Worm (Caenorhabditis elegans) whole organism, young adult: ENCODE results near the gene K08B12.3.

Experiments used
- B0019.2 ChIP-seq: fragments of 200-800 bp; sonication (Bioruptor generic); conservative IDR thresholded peaks from 2 replicates; pipeline ENCODE4 v1.3.6; 2022; ENCODE audit warnings: missing genetic modification reagents, missing genetic modification characterization, missing compliant biosample characterization
- C17E4.6 ChIP-seq: fragments of 200-800 bp; sonication (Bioruptor generic); IDR thresholded peaks from 2 replicates; pipeline ENCODE4 v1.3.6; 2022; ENCODE audit warnings: missing genetic modification reagents, missing genetic modification characterization, missing compliant biosample characterization
- F10E7.11 ChIP-seq: sonication (generic microtip); optimal IDR thresholded peaks from 2 replicates; lab custom pipeline; 2017; ENCODE audit warnings: mild to moderate bottlenecking, missing genetic modification characterization, moderate library complexity, missing compliant biosample characterization
- F23B12.7 ChIP-seq: sonication (generic microtip); optimal IDR thresholded peaks from 2 replicates; lab custom pipeline; 2017; ENCODE audit warnings: missing genetic modification characterization, mild to moderate bottlenecking, missing compliant biosample characterization, antibody characterized with exemption, moderate library complexity; ENCODE audit not compliant: insufficient read depth
- F37B4.10 ChIP-seq: fragments of 200-800 bp; sonication (Bioruptor generic); IDR thresholded peaks from 2 replicates; pipeline ENCODE4 v1.3.6; 2022; ENCODE audit warnings: missing genetic modification characterization, missing compliant biosample characterization
- F39B2.1 ChIP-seq: fragments of 200-800 bp; sonication (Bioruptor generic); IDR thresholded peaks from 2 replicates; pipeline ENCODE4 v1.3.6; 2022; ENCODE audit warnings: missing genetic modification reagents, missing genetic modification characterization, missing compliant biosample characterization
- F52B5.7 ChIP-seq: sonication (generic microtip); optimal IDR thresholded peaks from 2 replicates; lab custom pipeline; 2016; ENCODE audit warnings: mild to moderate bottlenecking, missing genetic modification characterization, missing compliant biosample characterization
- F55B11.4 ChIP-seq: sonication (generic microtip); optimal IDR thresholded peaks from 2 replicates; lab custom pipeline; 2016; ENCODE audit warnings: missing compliant biosample characterization, missing genetic modification characterization, borderline replicate concordance; ENCODE audit not compliant: insufficient read depth
- K12H6.12 ChIP-seq: fragments of 200-800 bp; sonication (Bioruptor generic); optimal IDR thresholded peaks from 2 replicates; lab custom pipeline; 2018; ENCODE audit warnings: mild to moderate bottlenecking, missing genetic modification characterization, missing compliant biosample characterization
- Y53G8AR.9 ChIP-seq: fragments of 200-800 bp; sonication (Bioruptor generic); conservative IDR thresholded peaks from 2 replicates; pipeline ENCODE4 v1.3.6; 2022; ENCODE audit warnings: missing genetic modification reagents, missing genetic modification characterization, missing compliant biosample characterization
- Y95B8A.8 ChIP-seq: fragments of 200-800 bp; sonication (Bioruptor generic); IDR thresholded peaks from 2 replicates; pipeline ENCODE4 v1.3.6; 2022; ENCODE audit warnings: missing genetic modification reagents, missing genetic modification characterization, missing compliant biosample characterization
- akir-1 ChIP-seq: fragments of 200-800 bp; sonication (Bioruptor generic); optimal IDR thresholded peaks from 2 replicates; lab custom pipeline; 2018; ENCODE audit warnings: mild to moderate bottlenecking, missing genetic modification characterization, moderate library complexity, missing compliant biosample characterization
- aptf-3 ChIP-seq: fragments of 200-800 bp; sonication (Bioruptor generic); IDR thresholded peaks from 2 replicates; pipeline ENCODE4 v1.3.6; 2022; ENCODE audit warnings: missing genetic modification characterization, missing compliant biosample characterization
- attf-5 ChIP-seq: fragments of 200-800 bp; sonication (Bioruptor generic); optimal IDR thresholded peaks from 2 replicates; lab custom pipeline; 2018; ENCODE audit warnings: mild to moderate bottlenecking, missing genetic modification characterization, missing compliant biosample characterization
- cebp-2 ChIP-seq: fragments of 200-800 bp; sonication (Bioruptor generic); IDR thresholded peaks from 2 replicates; pipeline ENCODE4 v1.3.6; 2022; ENCODE audit warnings: missing genetic modification characterization, missing compliant biosample characterization
- ceh-40 ChIP-seq: fragments of 200-800 bp; sonication (Bioruptor generic); IDR thresholded peaks from 2 replicates; pipeline ENCODE4 v1.3.6; 2022; ENCODE audit warnings: missing genetic modification characterization, missing compliant biosample characterization
- ceh-58 ChIP-seq: fragments of 200-800 bp; sonication (Bioruptor generic); IDR thresholded peaks from 2 replicates; pipeline ENCODE4 v1.3.6; 2022; ENCODE audit warnings: missing genetic modification characterization, missing compliant biosample characterization
- chd-7 ChIP-seq: sonication (generic microtip); optimal IDR thresholded peaks from 2 replicates; lab custom pipeline; 2016; ENCODE audit warnings: mild to moderate bottlenecking, missing genetic modification characterization, moderate library complexity, missing compliant biosample characterization
- dox-1 ChIP-seq: fragments of 200-800 bp; sonication (Bioruptor generic); IDR thresholded peaks from 2 replicates; pipeline ENCODE4 v1.3.6; 2022; ENCODE audit warnings: missing genetic modification reagents, missing genetic modification characterization, missing compliant biosample characterization
- dpff-1 ChIP-seq: sonication (generic microtip); optimal IDR thresholded peaks from 2 replicates; lab custom pipeline; 2017; ENCODE audit warnings: mild to moderate bottlenecking, missing genetic modification characterization, missing compliant biosample characterization
- efl-1 ChIP-seq: fragments of 150-350 bp; optimal IDR thresholded peaks from 2 replicates; lab custom pipeline; 2014; ENCODE audit warnings: missing biosample characterization, missing genetic modification reagents, missing genetic modification characterization
- egl-44 ChIP-seq: fragments of 200-800 bp; sonication (Bioruptor generic); IDR thresholded peaks from 2 replicates; pipeline ENCODE4 v1.3.6; 2022; ENCODE audit warnings: missing genetic modification reagents, missing genetic modification characterization, missing compliant biosample characterization
- ets-4 ChIP-seq: fragments of 200-800 bp; sonication (Bioruptor generic); optimal IDR thresholded peaks from 2 replicates; lab custom pipeline; 2018; ENCODE audit warnings: mild to moderate bottlenecking, missing genetic modification characterization, missing compliant biosample characterization
- hlh-12 ChIP-seq: sonication (generic microtip); optimal IDR thresholded peaks from 2 replicates; lab custom pipeline; 2016; ENCODE audit warnings: missing genetic modification characterization, missing compliant biosample characterization
- hsf-1 ChIP-seq: fragments of 200-800 bp; sonication (Bioruptor generic); IDR thresholded peaks from 2 replicates; pipeline ENCODE4 v1.3.6; 2022; ENCODE audit warnings: missing genetic modification reagents, missing genetic modification characterization, missing compliant biosample characterization
- lag-1 ChIP-seq: fragments of 200-800 bp; sonication (Bioruptor generic); IDR thresholded peaks from 2 replicates; pipeline ENCODE4 v1.3.6; 2022; ENCODE audit warnings: missing genetic modification reagents, missing genetic modification characterization, missing compliant biosample characterization
- let-526 ChIP-seq: fragments of 200-800 bp; sonication (Bioruptor generic); IDR thresholded peaks from 2 replicates; pipeline ENCODE4 v1.3.6; 2022; ENCODE audit warnings: missing genetic modification reagents, missing genetic modification characterization, missing compliant biosample characterization
- let-607 ChIP-seq, 2 experiments: fragments of 200-800 bp in 1 of 2; sonication (Bioruptor generic) in 1 of 2; sonication (generic microtip) in 1 of 2; optimal IDR thresholded peaks; 2 replicates each; lab custom pipeline; 2016 to 2018; ENCODE audit warnings: mild to moderate bottlenecking in 2 of 2, missing compliant biosample characterization in 2 of 2, missing genetic modification characterization in 2 of 2, moderate library complexity in 2 of 2, missing genotype in 1 of 2
- lin-26 ChIP-seq: fragments of 200-800 bp; sonication (Bioruptor generic); IDR thresholded peaks from 2 replicates; pipeline ENCODE4 v1.3.6; 2022; ENCODE audit warnings: missing genetic modification reagents, missing genetic modification characterization, missing compliant biosample characterization
- lin-35 ChIP-seq, 3 experiments: fragments of 150-350 bp in 2 of 3; sonication (generic microtip) in 1 of 3; optimal IDR thresholded peaks; 2 replicates each; lab custom pipeline; 2014 to 2018; ENCODE audit warnings: missing biosample characterization in 3 of 3, missing genetic modification characterization in 3 of 3, missing genetic modification reagents in 3 of 3
- lin-40 ChIP-seq: sonication (generic microtip); optimal IDR thresholded peaks from 2 replicates; lab custom pipeline; 2016; ENCODE audit warnings: missing genetic modification characterization, mild to moderate bottlenecking, missing compliant biosample characterization, missing genotype, missing genetic modification reagents
- lir-1 ChIP-seq: fragments of 200-800 bp; sonication (Bioruptor generic); conservative IDR thresholded peaks from 2 replicates; pipeline ENCODE4 v1.3.6; 2022; ENCODE audit warnings: missing genetic modification reagents, missing genetic modification characterization, missing compliant biosample characterization
- madf-3 ChIP-seq: fragments of 200-800 bp; sonication (Bioruptor generic); IDR thresholded peaks from 2 replicates; pipeline ENCODE4 v1.3.6; 2022; ENCODE audit warnings: missing genetic modification reagents, missing genetic modification characterization, missing compliant biosample characterization
- mcd-1 ChIP-seq: fragments of 200-800 bp; sonication (Bioruptor generic); IDR thresholded peaks from 2 replicates; pipeline ENCODE4 v1.3.6; 2022; ENCODE audit warnings: missing genetic modification reagents, missing genetic modification characterization, missing compliant biosample characterization
- nfya-1 ChIP-seq: sonication (generic microtip); optimal IDR thresholded peaks from 2 replicates; lab custom pipeline; 2017; ENCODE audit warnings: antibody characterized with exemption, missing compliant biosample characterization, missing genetic modification characterization, borderline replicate concordance; ENCODE audit not compliant: insufficient read depth
- nfya-2 ChIP-seq: fragments of 200-800 bp; sonication (Bioruptor generic); IDR thresholded peaks from 2 replicates; pipeline ENCODE4 v1.3.6; 2022; ENCODE audit warnings: missing genetic modification reagents, missing genetic modification characterization, missing compliant biosample characterization
- nhr-27 ChIP-seq: fragments of 200-800 bp; sonication (Bioruptor generic); optimal IDR thresholded peaks from 2 replicates; lab custom pipeline; 2018; ENCODE audit warnings: mild to moderate bottlenecking, missing genetic modification characterization, moderate library complexity, missing compliant biosample characterization
- pbrm-1 ChIP-seq: fragments of 200-800 bp; sonication (Bioruptor generic); IDR thresholded peaks from 2 replicates; pipeline ENCODE4 v1.3.6; 2022; ENCODE audit warnings: missing genetic modification reagents, missing genetic modification characterization, missing compliant biosample characterization
- sdz-38 ChIP-seq: sonication (generic microtip); optimal IDR thresholded peaks from 2 replicates; lab custom pipeline; 2016; ENCODE audit warnings: missing genotype, missing genetic modification characterization, missing compliant biosample characterization
- unc-130 ChIP-seq: sonication (generic microtip); optimal IDR thresholded peaks from 2 replicates; lab custom pipeline; 2016; ENCODE audit warnings: missing genetic modification reagents, missing genetic modification characterization, missing compliant biosample characterization
- zim-3 ChIP-seq: sonication (generic microtip); optimal IDR thresholded peaks from 2 replicates; lab custom pipeline; 2017; ENCODE audit warnings: mild to moderate bottlenecking, missing genetic modification characterization, moderate library complexity, missing compliant biosample characterization
- ztf-22 ChIP-seq: fragments of 200-800 bp; sonication (Bioruptor generic); optimal IDR thresholded peaks from 2 replicates; lab custom pipeline; 2018; ENCODE audit warnings: mild to moderate bottlenecking, missing genetic modification characterization, moderate library complexity, missing compliant biosample characterization
- ztf-25 ChIP-seq: fragments of 200-800 bp; sonication (Bioruptor generic); IDR thresholded peaks from 2 replicates; pipeline ENCODE4 v1.3.6; 2022; ENCODE audit warnings: missing genetic modification reagents, missing genetic modification characterization, missing compliant biosample characterization
- ztf-6 ChIP-seq: fragments of 200-800 bp; sonication (Bioruptor generic); IDR thresholded peaks from 2 replicates; pipeline ENCODE4 v1.3.6; 2022; ENCODE audit warnings: missing genetic modification reagents, missing genetic modification characterization, missing compliant biosample characterization

The K08B12.3 gene

ce11 chrV:6223315-6224018, 11.5 kb upstream of the K08B12.3 start (continued):
- TF ChIP-seq F55B11.4 (tag; lab: Kevin White, UChicago) = no peak
- no peak for TF ChIP-seq hsf-1 (GFP tag; lab: Robert Waterston, UW)
- TF ChIP-seq lin-35 (GFP tag; optimal IDR thresholded peaks at IDR 0.05; lab: Kevin White, UChicago) = peak in 1 of 3 experiments; percentile 47
- no peak; the same call in 1 of the 2 replicates for TF ChIP-seq Y53G8AR.9
- TF ChIP-seq unc-130 (GFP tag; lab: Kevin White, UChicago) = no peak
- no peak for TF ChIP-seq C17E4.6 (GFP tag; lab: Robert Waterston, UW)
- no peak for TF ChIP-seq pbrm-1 (GFP tag; lab: Robert Waterston, UW)
- no peak for TF ChIP-seq let-526 (GFP tag; lab: Robert Waterston, UW)
- TF ChIP-seq chd-7 (tag; lab: Kevin White, UChicago) = no peak
- TF ChIP-seq dox-1 (GFP tag; lab: Robert Waterston, UW) = no peak
- TF ChIP-seq cebp-2 (GFP tag; lab: Robert Waterston, UW) = no peak
- no peak for TF ChIP-seq nfya-1
- no peak for TF ChIP-seq K12H6.12 (tag; lab: Kevin White, UChicago)
- no peak for TF ChIP-seq lin-40 (tag; lab: Kevin White, UChicago)
- TF ChIP-seq madf-3 = no peak
- TF ChIP-seq lin-26 (GFP tag; lab: Robert Waterston, UW) = 0 out of 2 replicates have a peak, but pooled peaks have one; percentile 47
- no peak for TF ChIP-seq attf-5
- TF ChIP-seq hlh-12 = no peak
- no peak for TF ChIP-seq dpff-1 (tag; lab: Kevin White, UChicago)
- TF ChIP-seq nhr-27 (tag; lab: Kevin White, UChicago) = no peak

- TF ChIP-seq Y95B8A.8 (no peak), cebp-2 (GFP tag; lab: Robert Waterston, UW) (0 out of 2 replicates have a peak, but pooled peaks have one; percentile 6), ets-4 (GFP tag; lab: Kevin White, UChicago) (peak; percentile 76), lag-1 (0 out of 2 replicates have a peak, but pooled peaks have one; percentile 13), ztf-22 (GFP tag; lab: Kevin White, UChicago) (no peak), ceh-58 (GFP tag; lab: Robert Waterston, UW) (peak; percentile 45; the same call in 1 of the 2 replicates), F23B12.7 (tag; lab: Kevin White, UChicago) (no peak), F37B4.10 (0 out of 2 replicates have a peak, but pooled peaks have one; percentile 40), Y53G8AR.9 (peak; percentile 23; the same call in 1 of the 2 replicates), lir-1 (GFP tag; lab: Robert Waterston, UW) (no peak), F39B2.1 (GFP tag; lab: Robert Waterston, UW) (0 out of 2 replicates have a peak, but pooled peaks have one; percentile 16), efl-1 (no peak), B0019.2 (no peak), mcd-1 (GFP tag; lab: Robert Waterston, UW) (peak; percentile 4; the same call in 1 of the 2 replicates), F52B5.7 (tag; lab: Kevin White, UChicago) (peak; percentile 20), nfya-2 (GFP tag; lab: Robert Waterston, UW) (0 out of 2 replicates have a peak, but pooled peaks have one; percentile 3), ztf-25 (GFP tag; lab: Robert Waterston, UW) (no peak)
- TF ChIP-seq, all 124 proteins: peak for 10
These were observed 11.0 kb upstream of the K08B12.3 start for ce11 chrV:6224019-6224335.

- TF ChIP-seq Y95B8A.8 = peak; percentile 83; the same call in 1 of the 2 replicates
- TF ChIP-seq ceh-58 (GFP tag; lab: Robert Waterston, UW) = no peak
- no peak for TF ChIP-seq nhr-27 (tag; lab: Kevin White, UChicago)
- no peak for TF ChIP-seq akir-1
- TF ChIP-seq ceh-40 (GFP tag; lab: Robert Waterston, UW) = no peak
- no peak for TF ChIP-seq F10E7.11 (tag; lab: Kevin White, UChicago)
- TF ChIP-seq nfya-2 (GFP tag; lab: Robert Waterston, UW) = no peak
- TF ChIP-seq let-607 (tag; optimal IDR thresholded peaks at IDR 0.05; lab: Kevin White, UChicago) = peak; percentile 68 to 80
- TF ChIP-seq egl-44 = peak; percentile 83
- TF ChIP-seq ztf-6 (GFP tag; lab: Robert Waterston, UW) = no peak
- TF ChIP-seq chd-7 (tag; lab: Kevin White, UChicago) = peak; percentile 94
- TF ChIP-seq zim-3 (tag; lab: Kevin White, UChicago) = peak; percentile 72
- no peak for TF ChIP-seq sdz-38 (tag; lab: Kevin White, UChicago)
- TF ChIP-seq aptf-3 (GFP tag; lab: Robert Waterston, UW) = no peak
These were observed 10.4 kb upstream of the K08B12.3 start for ce11 chrV:6224494-6224959.
